Worm (Caenorhabditis elegans) whole organism, early embryonic: Measurements from ENCODE around the gene ZK1290.14.

ENCODE experiments used
- ama-1 ChIP-seq: fragments of 150-350 bp; optimal IDR thresholded peaks from 2 replicates; lab custom pipeline; 2014
- ceh-13 ChIP-seq: fragments of 200-800 bp; sonication (Bioruptor generic); optimal IDR thresholded peaks from 2 replicates; lab custom pipeline; 2018; ENCODE audit warnings: mild to moderate bottlenecking, missing genetic modification characterization, missing compliant biosample characterization
- ceh-36 ChIP-seq: sonication (generic microtip); optimal IDR thresholded peaks from 2 replicates; lab custom pipeline; 2016; ENCODE audit warnings: missing genetic modification characterization, inconsistent platforms, missing compliant biosample characterization
- flt-1 ChIP-seq: fragments of 200-800 bp; sonication (Bioruptor generic); IDR thresholded peaks from 2 replicates; pipeline ENCODE4 v1.3.6; 2022; ENCODE audit warnings: missing genetic modification characterization, missing compliant biosample characterization
- hmbx-1 ChIP-seq: sonication (generic microtip); optimal IDR thresholded peaks from 2 replicates; lab custom pipeline; 2016; ENCODE audit warnings: mild to moderate bottlenecking, missing genetic modification characterization, missing compliant biosample characterization
- pes-1 ChIP-seq: fragments of 200-800 bp; sonication (Bioruptor generic); IDR thresholded peaks from 2 replicates; pipeline ENCODE4 v1.3.6; 2022; ENCODE audit warnings: missing genetic modification reagents, missing genetic modification characterization, missing compliant biosample characterization
- scrt-1 ChIP-seq: fragments of 200-800 bp; sonication (Bioruptor generic); IDR thresholded peaks from 2 replicates; pipeline ENCODE4 v1.3.6; 2022; ENCODE audit warnings: missing genetic modification characterization, missing compliant biosample characterization
- tbx-11 ChIP-seq: fragments of 200-800 bp; sonication (Bioruptor generic); IDR thresholded peaks from 2 replicates; pipeline ENCODE4 v1.3.6; 2022; ENCODE audit warnings: missing genetic modification characterization, missing compliant biosample characterization

ce11 chrII:7558864-7559263, 3.5 kb upstream of the ZK1290.14 start:
- TF ChIP-seq scrt-1 (GFP tag; lab: Robert Waterston, UW) (no peak), hmbx-1 (tag; lab: Kevin White, UChicago) (no peak), ama-1 (lab: Kevin White, UChicago) (no peak), flt-1 (no peak), ceh-36 (no peak), pes-1 (no peak), ceh-13 (no peak), tbx-11 (GFP tag; lab: Robert Waterston, UW) (no peak)
